Worm (Caenorhabditis elegans) whole organism, L4 larva: ENCODE measurements around the gene T09A12.8.

Experiments used
- F26F4.8 ChIP-seq: fragments of 200-800 bp; sonication (Bioruptor generic); conservative IDR thresholded peaks from 2 replicates; pipeline ENCODE4 v1.3.6; 2022; ENCODE audit warnings: missing genetic modification characterization, missing compliant biosample characterization
- T20F7.1 ChIP-seq: fragments of 200-800 bp; sonication (Bioruptor generic); optimal IDR thresholded peaks from 2 replicates; lab custom pipeline; 2018; ENCODE audit warnings: mild to moderate bottlenecking, missing genetic modification characterization, missing compliant biosample characterization
- T26A8.4 ChIP-seq: fragments of 200-800 bp; sonication (Bioruptor generic); IDR thresholded peaks from 2 replicates; pipeline ENCODE4 v1.3.6; 2022; ENCODE audit warnings: missing genetic modification characterization, missing compliant biosample characterization
- Y48G9A.11 ChIP-seq: fragments of 200-800 bp; sonication (Bioruptor generic); IDR thresholded peaks from 2 replicates; pipeline ENCODE4 v1.3.6; 2022; ENCODE audit warnings: missing genetic modification reagents, missing genetic modification characterization, missing compliant biosample characterization
- Y75B8A.6 ChIP-seq: fragments of 200-800 bp; sonication (Bioruptor generic); IDR thresholded peaks from 2 replicates; pipeline ENCODE4 v1.3.6; 2022; ENCODE audit warnings: missing genetic modification reagents, missing genetic modification characterization, missing compliant biosample characterization
- aha-1 ChIP-seq: fragments of 150-350 bp; peaks from one replicate; lab custom pipeline; 2014; ENCODE audit warnings: missing biosample characterization, missing genetic modification characterization
- aly-2 ChIP-seq: sonication (generic microtip); optimal IDR thresholded peaks from 2 replicates; lab custom pipeline; 2018; ENCODE audit warnings: missing biosample characterization, missing genetic modification characterization
- ceh-28 ChIP-seq: fragments of 150-350 bp; optimal IDR thresholded peaks from 2 replicates; lab custom pipeline; 2014; ENCODE audit warnings: missing biosample characterization, missing genetic modification reagents, missing genetic modification characterization
- ceh-82 ChIP-seq: sonication (generic microtip); optimal IDR thresholded peaks from 2 replicates; lab custom pipeline; 2017; ENCODE audit warnings: missing biosample characterization, missing genetic modification characterization
- daf-12 ChIP-seq: fragments of 150-350 bp; optimal IDR thresholded peaks from 2 replicates; lab custom pipeline; 2014; ENCODE audit warnings: missing biosample characterization, missing genetic modification reagents, missing genetic modification characterization
- daf-16 ChIP-seq, 3 experiments: sonication (generic microtip); optimal IDR thresholded peaks; 2 replicates each; lab custom pipeline; 2016 to 2017; ENCODE audit warnings: missing genetic modification characterization in 3 of 3, missing genetic modification reagents in 3 of 3, mild to moderate bottlenecking in 2 of 3, missing compliant biosample characterization in 2 of 3, missing biosample characterization in 1 of 3, moderate library complexity in 1 of 3
- dpl-1 ChIP-seq: fragments of 150-350 bp; optimal IDR thresholded peaks from 2 replicates; lab custom pipeline; 2014; ENCODE audit warnings: missing biosample characterization, missing genetic modification reagents, missing genetic modification characterization
- duxl-1 ChIP-seq: sonication (generic microtip); optimal IDR thresholded peaks from 2 replicates; lab custom pipeline; 2016; ENCODE audit warnings: mild to moderate bottlenecking, missing genetic modification characterization, moderate library complexity, missing compliant biosample characterization; ENCODE audit not compliant: poor library complexity
- fos-1 ChIP-seq: fragments of 150-350 bp; optimal IDR thresholded peaks from 2 replicates; lab custom pipeline; 2014; ENCODE audit warnings: missing biosample characterization, missing genetic modification characterization
- hlh-11 ChIP-seq: fragments of 200-800 bp; sonication (Bioruptor generic); optimal IDR thresholded peaks from 2 replicates; lab custom pipeline; 2018; ENCODE audit warnings: mild to moderate bottlenecking, missing genetic modification characterization, missing compliant biosample characterization
- hlh-30 ChIP-seq: sonication (generic microtip); optimal IDR thresholded peaks from 2 replicates; lab custom pipeline; 2017; ENCODE audit warnings: antibody characterized with exemption, mild to moderate bottlenecking, missing genetic modification characterization, missing compliant biosample characterization; ENCODE audit not compliant: insufficient read depth
- hmg-1.1 ChIP-seq: fragments of 200-800 bp; sonication (Bioruptor generic); IDR thresholded peaks from 2 replicates; pipeline ENCODE4 v1.3.6; 2022; ENCODE audit warnings: missing genetic modification reagents, missing genetic modification characterization, missing compliant biosample characterization
- jun-1 ChIP-seq: fragments of 150-350 bp; optimal IDR thresholded peaks from 2 replicates; lab custom pipeline; 2014; ENCODE audit warnings: missing biosample characterization, missing genetic modification reagents, missing genetic modification characterization
- lin-1 ChIP-seq: fragments of 200-800 bp; sonication (Bioruptor generic); IDR thresholded peaks from 2 replicates; pipeline ENCODE4 v1.3.6; 2022; ENCODE audit warnings: missing genetic modification reagents, missing genetic modification characterization, missing compliant biosample characterization
- lin-13 ChIP-seq: fragments of 150-350 bp; optimal IDR thresholded peaks from 2 replicates; lab custom pipeline; 2014; ENCODE audit warnings: missing biosample characterization, missing genetic modification reagents, missing genetic modification characterization
- lir-3 ChIP-seq: sonication (generic microtip); optimal IDR thresholded peaks from 2 replicates; lab custom pipeline; 2016; ENCODE audit warnings: mild to moderate bottlenecking, missing genetic modification characterization, missing compliant biosample characterization
- lsy-2 ChIP-seq, 2 experiments: fragments of 150-350 bp in 1 of 2; sonication (generic microtip) in 1 of 2; optimal IDR thresholded peaks; 2 replicates each; lab custom pipeline; 2014 to 2017; ENCODE audit warnings: missing biosample characterization in 2 of 2, missing genetic modification characterization in 2 of 2
- mxl-2 ChIP-seq: fragments of 200-800 bp; sonication (Bioruptor generic); conservative IDR thresholded peaks from 2 replicates; pipeline ENCODE4 v1.3.6; 2022; ENCODE audit warnings: missing genetic modification reagents, missing genetic modification characterization, missing compliant biosample characterization
- nhr-10 ChIP-seq: fragments of 150-350 bp; optimal IDR thresholded peaks from 2 replicates; lab custom pipeline; 2014; ENCODE audit warnings: missing biosample characterization, missing genetic modification characterization
- nhr-102 ChIP-seq: sonication (generic microtip); optimal IDR thresholded peaks from 2 replicates; lab custom pipeline; 2016; ENCODE audit warnings: mild to moderate bottlenecking, missing genetic modification characterization, moderate library complexity, missing compliant biosample characterization
- nhr-28 ChIP-seq: fragments of 150-350 bp; optimal IDR thresholded peaks from 2 replicates; lab custom pipeline; 2014; ENCODE audit warnings: missing biosample characterization, missing genetic modification characterization
- nhr-41 ChIP-seq: fragments of 200-800 bp; sonication (Bioruptor generic); IDR thresholded peaks from 2 replicates; pipeline ENCODE4 v1.3.6; 2022; ENCODE audit warnings: missing genetic modification reagents, missing genetic modification characterization, missing compliant biosample characterization
- nhr-42 ChIP-seq: fragments of 200-800 bp; sonication (Bioruptor generic); IDR thresholded peaks from 2 replicates; pipeline ENCODE4 v1.3.6; 2022; ENCODE audit warnings: missing genetic modification characterization, missing compliant biosample characterization
- nhr-48 ChIP-seq: sonication (generic microtip); optimal IDR thresholded peaks from 2 replicates; lab custom pipeline; 2016; ENCODE audit warnings: mild to moderate bottlenecking, missing genetic modification characterization, missing compliant biosample characterization
- nhr-6 ChIP-seq: fragments of 150-350 bp; optimal IDR thresholded peaks from 2 replicates; lab custom pipeline; 2014; ENCODE audit warnings: missing biosample characterization, missing genetic modification characterization
- nhr-77 ChIP-seq: fragments of 150-350 bp; optimal IDR thresholded peaks from 2 replicates; lab custom pipeline; 2014; ENCODE audit warnings: missing biosample characterization, missing genetic modification characterization
- php-3 ChIP-seq: fragments of 200-800 bp; sonication (Bioruptor generic); IDR thresholded peaks from 2 replicates; pipeline ENCODE4 v1.3.6; 2022; ENCODE audit warnings: missing genetic modification reagents, missing genetic modification characterization, missing compliant biosample characterization
- pqm-1 ChIP-seq: sonication (generic microtip); optimal IDR thresholded peaks from 2 replicates; lab custom pipeline; 2017; ENCODE audit warnings: missing biosample characterization, missing genetic modification characterization
- rbr-2 ChIP-seq: sonication (generic microtip); optimal IDR thresholded peaks from 2 replicates; lab custom pipeline; 2016; ENCODE audit warnings: missing genotype, missing genetic modification characterization, missing compliant biosample characterization
- saeg-2 ChIP-seq: fragments of 200-800 bp; sonication (Bioruptor generic); IDR thresholded peaks from 2 replicates; pipeline ENCODE4 v1.3.6; 2022; ENCODE audit warnings: missing genetic modification reagents, missing genetic modification characterization, missing compliant biosample characterization
- snpc-4 ChIP-seq: fragments of 150-350 bp; optimal IDR thresholded peaks from 2 replicates; lab custom pipeline; 2014; ENCODE audit warnings: missing biosample characterization, missing genetic modification characterization
- tra-1 ChIP-seq: fragments of 200-800 bp; sonication (Bioruptor generic); IDR thresholded peaks from 2 replicates; pipeline ENCODE4 v1.3.6; 2022; ENCODE audit warnings: missing genetic modification reagents, missing genetic modification characterization, missing compliant biosample characterization
- unc-130 ChIP-seq: sonication (generic microtip); optimal IDR thresholded peaks from 2 replicates; lab custom pipeline; 2016; ENCODE audit warnings: missing genetic modification reagents, missing genetic modification characterization, missing compliant biosample characterization
- unc-62 ChIP-seq, 3 experiments: fragments of 150-350 bp in 1 of 3; sonication (generic microtip); optimal IDR thresholded peaks in 2 of 3; peaks in 1 of 3; 1 replicate in 1 of 3; 2 replicates in 2 of 3; lab custom pipeline; 2014 to 2017; ENCODE audit warnings: missing biosample characterization in 3 of 3, missing genetic modification characterization in 3 of 3, missing genetic modification reagents in 3 of 3, missing genotype in 1 of 3
- zfp-3 ChIP-seq: fragments of 200-800 bp; sonication (Bioruptor generic); conservative IDR thresholded peaks from 2 replicates; pipeline ENCODE4 v1.3.6; 2022; ENCODE audit warnings: missing genetic modification reagents, missing genetic modification characterization, missing compliant biosample characterization
- zip-11 ChIP-seq: fragments of 200-800 bp; sonication (Bioruptor generic); IDR thresholded peaks from 2 replicates; pipeline ENCODE4 v1.3.6; 2022; ENCODE audit warnings: missing genetic modification characterization, missing compliant biosample characterization
- ztf-11 ChIP-seq: fragments of 150-350 bp; optimal IDR thresholded peaks from 2 replicates; lab custom pipeline; 2014; ENCODE audit warnings: missing biosample characterization, missing genetic modification characterization

T09A12.8 gene

DNA sequence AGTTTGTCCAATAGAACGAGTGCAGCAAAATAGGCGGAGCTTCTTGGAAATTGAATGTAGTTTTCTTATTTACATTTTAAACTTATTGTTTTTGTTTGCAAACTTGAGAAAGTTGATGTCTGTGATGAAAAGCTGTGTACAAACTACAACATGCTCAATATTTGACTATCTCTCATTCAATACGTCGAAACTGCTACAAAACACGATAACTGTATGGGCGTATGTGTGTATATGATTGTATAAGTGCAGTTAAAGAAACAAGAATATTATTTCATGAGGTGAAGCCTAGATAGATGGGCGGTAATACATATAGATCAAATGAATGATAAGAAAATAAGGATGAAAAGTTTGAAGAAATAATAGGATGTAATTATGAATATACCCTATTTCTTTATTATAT, 3.9 kb downstream of the T09A12.8 start:
- no peak for TF ChIP-seq nhr-48 (tag; lab: Kevin White, UChicago)
- TF ChIP-seq duxl-1 (tag; lab: Kevin White, UChicago): no peak
- no peak for TF ChIP-seq nhr-77
- no peak for TF ChIP-seq ztf-11
- TF ChIP-seq php-3: no peak
- no peak for TF ChIP-seq tra-1
- no peak for TF ChIP-seq Y75B8A.6
- no peak for TF ChIP-seq snpc-4
- no peak for TF ChIP-seq lsy-2 (tag; optimal IDR thresholded peaks at IDR 0.05; lab: Kevin White, UChicago)
- TF ChIP-seq hlh-30 (tag; lab: Kevin White, UChicago): no peak
- TF ChIP-seq F26F4.8 (GFP tag; lab: Robert Waterston, UW): no peak
- TF ChIP-seq daf-12 (tag; lab: Kevin White, UChicago): no peak
- no peak for TF ChIP-seq lin-13
- no peak for TF ChIP-seq nhr-102 (tag; lab: Kevin White, UChicago)
- no peak for TF ChIP-seq zip-11 (GFP tag; lab: Robert Waterston, UW)
- no peak for TF ChIP-seq unc-130 (GFP tag; lab: Kevin White, UChicago)
- TF ChIP-seq ceh-28 (tag; lab: Kevin White, UChicago): no peak
- no peak for TF ChIP-seq lin-1 (GFP tag; lab: Robert Waterston, UW)
- peak; percentile 60 for TF ChIP-seq nhr-28 (tag; lab: Kevin White, UChicago)
- TF ChIP-seq T26A8.4 (GFP tag; lab: Robert Waterston, UW): no peak
- no peak for TF ChIP-seq lir-3 (tag; lab: Kevin White, UChicago)
- TF ChIP-seq pqm-1 (tag; lab: Kevin White, UChicago): peak; percentile 4
- TF ChIP-seq aha-1: peak; percentile 68
- TF ChIP-seq hlh-11 (tag; lab: Kevin White, UChicago): no peak
- TF ChIP-seq unc-62 (GFP tag; optimal IDR thresholded peaks at IDR 0.05 in 1 of 2; lab: Kevin White, UChicago): peak in 1 of 2 experiments; percentile 55
- TF ChIP-seq unc-62 (tag; optimal IDR thresholded peaks at IDR 0.05; lab: Kevin White, UChicago): no peak
- TF ChIP-seq mxl-2 (GFP tag; lab: Robert Waterston, UW): no peak
- no peak for TF ChIP-seq nhr-41 (GFP tag; lab: Robert Waterston, UW)
- no peak for TF ChIP-seq rbr-2
- TF ChIP-seq zfp-3 (GFP tag; lab: Robert Waterston, UW): no peak
- no peak for TF ChIP-seq nhr-42 (GFP tag; lab: Robert Waterston, UW)
- TF ChIP-seq hmg-1.1 (GFP tag; lab: Robert Waterston, UW): no peak
- no peak for TF ChIP-seq jun-1 (tag; lab: Kevin White, UChicago)
- TF ChIP-seq fos-1: no peak
- no peak for TF ChIP-seq Y48G9A.11 (GFP tag; lab: Robert Waterston, UW)
- TF ChIP-seq daf-16 (GFP tag; optimal IDR thresholded peaks at IDR 0.05; lab: Kevin White, UChicago): no peak
- TF ChIP-seq daf-16 (tag; optimal IDR thresholded peaks at IDR 0.05; lab: Kevin White, UChicago): peak; percentile 70
- TF ChIP-seq T20F7.1 (GFP tag; lab: Kevin White, UChicago): no peak
- no peak for TF ChIP-seq ceh-82 (tag; lab: Kevin White, UChicago)
- TF ChIP-seq aly-2: no peak
- TF ChIP-seq dpl-1: no peak
- no peak for TF ChIP-seq nhr-10 (tag; lab: Kevin White, UChicago)

DNA sequence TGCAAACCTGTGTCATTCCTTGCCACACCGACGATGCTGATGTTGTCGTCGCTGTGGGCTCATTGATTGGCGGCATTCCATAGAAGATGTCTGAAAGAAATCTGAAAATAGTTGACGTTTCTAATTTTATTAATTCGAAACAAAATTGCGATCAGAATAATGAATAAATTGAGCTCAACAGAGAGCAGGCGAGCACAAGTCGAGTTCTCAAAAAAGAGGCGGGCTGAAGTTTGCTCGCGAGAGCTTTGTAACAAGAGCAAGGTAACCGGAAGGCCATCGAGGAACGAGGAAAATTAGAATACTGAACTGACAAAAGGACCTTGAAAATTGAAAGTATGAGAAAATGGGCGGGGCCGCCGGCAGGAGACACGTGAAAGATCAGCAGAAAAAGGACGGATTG, 7.0 kb downstream of the T09A12.8 start, which contains the start of gene nhr-66:
nhr-66 (minus strand) TSS at position 101 of the 400 bp plus-strand sequence.
- TF ChIP-seq nhr-6 (no peak), saeg-2 (GFP tag; lab: Robert Waterston, UW) (no peak), nhr-77 (no peak), unc-62 (GFP tag; optimal IDR thresholded peaks at IDR 0.05 in 1 of 2; lab: Kevin White, UChicago) (no peak), unc-62 (tag; optimal IDR thresholded peaks at IDR 0.05; lab: Kevin White, UChicago) (no peak)
